Fruit fly (Drosophila melanogaster) whole organism, embryonic: Measurements from ENCODE around the gene CG17752.

Experiments used
- Bgb ChIP-seq: fragments of 200-800 bp; sonication (Bioruptor generic); IDR thresholded peaks from 2 replicates; pipeline ENCODE4 v1.3.6; 2022; ENCODE audit warnings: missing biosample characterization, missing genetic modification characterization; ENCODE audit not compliant: partially characterized antibody
- CG11456 ChIP-seq: fragments of 200-800 bp; sonication (Bioruptor generic); IDR thresholded peaks from 3 replicates; pipeline ENCODE4 v1.3.6; 2022; ENCODE audit warnings: missing biosample characterization, missing genetic modification characterization
- CG12071 ChIP-seq: fragments of 200-800 bp; sonication (Bioruptor generic); optimal IDR thresholded peaks from 3 replicates; lab custom pipeline; 2018; ENCODE audit warnings: missing biosample characterization, mild to moderate bottlenecking, missing genetic modification characterization
- CG14014 ChIP-seq: fragments of 200-800 bp; sonication (Bioruptor generic); IDR thresholded peaks from 2 replicates; pipeline ENCODE4 v1.3.6; 2022; ENCODE audit warnings: missing biosample characterization, missing genetic modification characterization
- CG14965 ChIP-seq: fragments of 200-800 bp; sonication (Bioruptor generic); optimal IDR thresholded peaks from 2 replicates; lab custom pipeline; 2016; ENCODE audit warnings: missing biosample characterization, missing genetic modification characterization, borderline replicate concordance
- CG15269 ChIP-seq: fragments of 200-800 bp; sonication (Bioruptor generic); optimal IDR thresholded peaks from 2 replicates; lab custom pipeline; 2018; ENCODE audit warnings: missing biosample characterization, mild to moderate bottlenecking, missing genetic modification characterization, moderate library complexity
- CG1603 ChIP-seq: fragments of 200-800 bp; sonication (Bioruptor generic); optimal IDR thresholded peaks from 2 replicates; lab custom pipeline; 2019; ENCODE audit warnings: missing biosample characterization, mild to moderate bottlenecking, missing genetic modification characterization, moderate library complexity
- CG16815 ChIP-seq: fragments of 200-800 bp; sonication (Bioruptor generic); optimal IDR thresholded peaks from 3 replicates; lab custom pipeline; 2017; ENCODE audit warnings: missing biosample characterization, mild to moderate bottlenecking, missing genetic modification characterization
- CG17361 ChIP-seq: fragments of 200-800 bp; sonication (Bioruptor generic); IDR thresholded peaks from 3 replicates; pipeline ENCODE4 v1.3.6; 2022; ENCODE audit warnings: missing biosample characterization, missing genetic modification characterization
- CG2202 ChIP-seq: fragments of 200-800 bp; sonication (Bioruptor generic); optimal IDR thresholded peaks from 2 replicates; lab custom pipeline; 2018; ENCODE audit warnings: missing biosample characterization, mild to moderate bottlenecking, missing genetic modification characterization
- CG2889 ChIP-seq: fragments of 200-800 bp; sonication (Bioruptor generic); IDR thresholded peaks from 3 replicates; pipeline ENCODE4 v1.3.6; 2022; ENCODE audit warnings: missing biosample characterization, missing genetic modification characterization
- CG3065 ChIP-seq: fragments of 200-800 bp; sonication (Bioruptor generic); optimal IDR thresholded peaks from 2 replicates; lab custom pipeline; 2016; ENCODE audit warnings: missing biosample characterization, missing genetic modification characterization
- CG34422 ChIP-seq: fragments of 200-800 bp; sonication (Bioruptor generic); IDR thresholded peaks from 3 replicates; pipeline ENCODE4 v1.3.6; 2022; ENCODE audit warnings: missing biosample characterization, missing genetic modification characterization
- CG4854 ChIP-seq: fragments of 200-800 bp; sonication (Bioruptor generic); optimal IDR thresholded peaks from 2 replicates; lab custom pipeline; 2016; ENCODE audit warnings: missing biosample characterization, missing genetic modification characterization, inconsistent platforms
- CG6654 ChIP-seq: fragments of 200-800 bp; sonication (Bioruptor generic); optimal IDR thresholded peaks from 2 replicates; lab custom pipeline; 2017; ENCODE audit warnings: missing biosample characterization, mild to moderate bottlenecking, missing genetic modification characterization
- Camta ChIP-seq: fragments of 200-800 bp; sonication (Bioruptor generic); optimal IDR thresholded peaks from 2 replicates; lab custom pipeline; 2016; ENCODE audit warnings: missing biosample characterization, missing genetic modification characterization
- Doc2 ChIP-seq: fragments of 200-800 bp; sonication (Bioruptor generic); IDR thresholded peaks from 2 replicates; pipeline ENCODE4 v1.3.6; 2022; ENCODE audit warnings: missing biosample characterization, missing genetic modification characterization
- E2f2 ChIP-seq: fragments of 200-800 bp; sonication (Bioruptor generic); IDR thresholded peaks from 2 replicates; pipeline ENCODE4 v1.3.6; 2022; ENCODE audit warnings: missing biosample characterization, missing genetic modification characterization
- Ets97D ChIP-seq: fragments of 200-800 bp; sonication (Bioruptor generic); optimal IDR thresholded peaks from 3 replicates; lab custom pipeline; 2016; ENCODE audit warnings: missing biosample characterization, missing genetic modification characterization
- Fer3 ChIP-seq: fragments of 200-800 bp; sonication (Bioruptor generic); optimal IDR thresholded peaks from 2 replicates; lab custom pipeline; 2018; ENCODE audit warnings: missing biosample characterization, mild to moderate bottlenecking, missing genetic modification characterization, moderate library complexity
- HLH54F ChIP-seq: fragments of 200-800 bp; sonication (Bioruptor generic); optimal IDR thresholded peaks from 3 replicates; lab custom pipeline; 2016; ENCODE audit warnings: missing biosample characterization, missing genetic modification characterization
- Hmx ChIP-seq: fragments of 200-800 bp; sonication (Bioruptor generic); optimal IDR thresholded peaks from 2 replicates; lab custom pipeline; 2016; ENCODE audit warnings: missing biosample characterization, missing genetic modification characterization
- Kr ChIP-seq: fragments of 200-800 bp; sonication (Bioruptor generic); optimal IDR thresholded peaks from 2 replicates; lab custom pipeline; 2017; ENCODE audit warnings: missing biosample characterization, mild to moderate bottlenecking, missing genetic modification characterization
- Lpt ChIP-seq: fragments of >200 bp; optimal IDR thresholded peaks from 2 replicates; lab custom pipeline; 2018; ENCODE audit warnings: missing biosample characterization, missing genetic modification characterization
- Nf-YB ChIP-seq: fragments of 200-800 bp; sonication (Bioruptor generic); optimal IDR thresholded peaks from 3 replicates; lab custom pipeline; 2019; ENCODE audit warnings: missing biosample characterization, mild to moderate bottlenecking, missing genetic modification characterization, moderate library complexity
- Opbp ChIP-seq: fragments of 200-800 bp; sonication (Bioruptor generic); IDR thresholded peaks from 3 replicates; pipeline ENCODE4 v1.3.6; 2022; ENCODE audit warnings: missing biosample characterization, missing genetic modification characterization; ENCODE audit not compliant: partially characterized antibody
- PHDP ChIP-seq: fragments of 200-800 bp; sonication (Bioruptor generic); optimal IDR thresholded peaks from 3 replicates; lab custom pipeline; 2018; ENCODE audit warnings: missing biosample characterization, mild to moderate bottlenecking, missing genetic modification characterization, moderate library complexity
- Ptx1 ChIP-seq: fragments of 200-800 bp; sonication (Bioruptor generic); IDR thresholded peaks from 2 replicates; pipeline ENCODE4 v1.3.6; 2022; ENCODE audit warnings: missing biosample characterization, missing genetic modification characterization
- Ravus ChIP-seq: fragments of 200-800 bp; sonication (Bioruptor generic); IDR thresholded peaks from 2 replicates; pipeline ENCODE4 v1.3.6; 2022; ENCODE audit warnings: missing biosample characterization, missing genetic modification characterization
- abd-A ChIP-seq: fragments of 200-800 bp; sonication (Bioruptor generic); optimal IDR thresholded peaks from 3 replicates; lab custom pipeline; 2019; ENCODE audit warnings: missing biosample characterization, mild to moderate bottlenecking, missing genetic modification characterization, moderate library complexity
- al ChIP-seq: fragments of 200-800 bp; sonication (Bioruptor generic); IDR thresholded peaks from 2 replicates; pipeline ENCODE4 v1.3.6; 2022; ENCODE audit warnings: missing biosample characterization, missing genetic modification characterization
- ato ChIP-seq: fragments of 200-800 bp; sonication (Bioruptor generic); IDR thresholded peaks from 2 replicates; pipeline ENCODE4 v1.3.6; 2022; ENCODE audit warnings: missing biosample characterization, missing genetic modification characterization; ENCODE audit not compliant: partially characterized antibody
- chinmo ChIP-seq: fragments of 200-800 bp; sonication (Bioruptor generic); IDR thresholded peaks from 4 replicates; pipeline ENCODE4 v1.3.6; 2022; ENCODE audit warnings: missing biosample characterization, missing genetic modification characterization; ENCODE audit not compliant: partially characterized antibody
- crc ChIP-seq: fragments of 200-800 bp; sonication (Bioruptor generic); optimal IDR thresholded peaks from 2 replicates; lab custom pipeline; 2016; ENCODE audit warnings: missing biosample characterization, missing genetic modification characterization
- dm ChIP-seq: fragments of 200-800 bp; sonication (Bioruptor generic); optimal IDR thresholded peaks from 3 replicates; lab custom pipeline; 2016; ENCODE audit warnings: missing biosample characterization, missing genetic modification characterization
- ewg ChIP-seq: fragments of 200-800 bp; sonication (Bioruptor generic); optimal IDR thresholded peaks from 3 replicates; lab custom pipeline; 2017; ENCODE audit warnings: mild to moderate bottlenecking, missing biosample characterization, missing genetic modification reagents, missing genetic modification characterization
- gt ChIP-seq: fragments of 200-800 bp; sonication (Bioruptor generic); IDR thresholded peaks from 2 replicates; pipeline ENCODE4 v1.3.6; 2022; ENCODE audit warnings: missing biosample characterization, missing genetic modification characterization
- luna ChIP-seq: fragments of 200-800 bp; sonication (Bioruptor generic); optimal IDR thresholded peaks from 2 replicates; lab custom pipeline; 2016; ENCODE audit warnings: missing biosample characterization, missing genetic modification characterization
- nerfin-2 ChIP-seq: fragments of 200-800 bp; sonication (Bioruptor generic); IDR thresholded peaks from 2 replicates; pipeline ENCODE4 v1.3.6; 2022; ENCODE audit warnings: missing biosample characterization, missing genetic modification characterization; ENCODE audit not compliant: partially characterized antibody
- salm ChIP-seq: fragments of 200-800 bp; sonication (Bioruptor generic); optimal IDR thresholded peaks from 2 replicates; lab custom pipeline; 2018; ENCODE audit warnings: missing biosample characterization, mild to moderate bottlenecking, missing genetic modification characterization
- sens-2 ChIP-seq: fragments of 200-800 bp; sonication (Bioruptor generic); IDR thresholded peaks from 2 replicates; pipeline ENCODE4 v1.3.6; 2022; ENCODE audit warnings: missing biosample characterization, missing genetic modification characterization
- seq ChIP-seq: fragments of 200-800 bp; sonication (Bioruptor generic); IDR thresholded peaks from 2 replicates; pipeline ENCODE4 v1.3.6; 2022; ENCODE audit warnings: missing biosample characterization, missing genetic modification characterization
- shn ChIP-seq: fragments of 200-800 bp; sonication (Bioruptor generic); optimal IDR thresholded peaks from 3 replicates; lab custom pipeline; 2016; ENCODE audit warnings: missing biosample characterization, missing genetic modification characterization
- slp2 ChIP-seq: fragments of 200-800 bp; sonication (Bioruptor generic); optimal IDR thresholded peaks from 2 replicates; lab custom pipeline; 2016; ENCODE audit warnings: missing biosample characterization, missing genetic modification characterization
- tin ChIP-seq: fragments of 200-800 bp; sonication (Bioruptor generic); optimal IDR thresholded peaks from 3 replicates; lab custom pipeline; 2016; ENCODE audit warnings: missing biosample characterization, missing genetic modification characterization
- unc-4 ChIP-seq: fragments of 200-800 bp; sonication (Bioruptor generic); IDR thresholded peaks from 2 replicates; pipeline ENCODE4 v1.3.6; 2022; ENCODE audit warnings: missing biosample characterization, missing genetic modification characterization; ENCODE audit not compliant: partially characterized antibody
- vfl ChIP-seq: fragments of 200-800 bp; sonication (Bioruptor generic); optimal IDR thresholded peaks from 2 replicates; lab custom pipeline; 2016; ENCODE audit warnings: missing biosample characterization, missing genetic modification characterization
- vnd ChIP-seq: fragments of 200-800 bp; sonication (Bioruptor generic); IDR thresholded peaks from 3 replicates; pipeline ENCODE4 v1.3.6; 2022; ENCODE audit warnings: missing biosample characterization, missing genetic modification characterization; ENCODE audit not compliant: partially characterized antibody
- zf30C ChIP-seq: fragments of 200-800 bp; sonication (Bioruptor generic); optimal IDR thresholded peaks from 3 replicates; lab custom pipeline; 2018; ENCODE audit warnings: missing biosample characterization, mild to moderate bottlenecking, missing genetic modification characterization

The CG17752 gene

DNA sequence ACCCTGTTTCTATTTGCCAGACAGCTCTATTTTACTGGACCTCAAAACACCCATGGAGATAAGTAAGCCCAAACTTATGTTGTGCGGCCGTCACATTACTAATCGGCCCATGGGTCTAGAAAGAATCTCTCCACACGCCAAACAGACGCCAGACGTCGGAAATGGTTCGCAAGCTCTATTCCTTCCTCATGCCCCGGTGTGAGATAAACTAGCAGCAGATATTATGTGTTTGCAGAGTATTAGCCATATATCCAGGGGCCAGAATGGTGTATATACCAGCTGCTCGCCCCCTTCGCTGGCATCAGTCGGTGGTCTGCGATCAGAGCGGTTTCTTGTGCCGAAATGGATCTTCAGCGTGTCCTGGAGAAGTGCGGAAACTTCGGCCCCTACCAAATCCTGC lies at the start of gene CG17752:
TSS of gene CG17752 (plus strand) at position 301 of the 400 bp plus-strand sequence.
- no peak for TF ChIP-seq CG6654 (GFP tag; lab: Kevin White, UChicago)
- TF ChIP-seq luna (GFP tag; lab: Kevin White, UChicago), result no peak
- TF ChIP-seq vnd (GFP tag; lab: Robert Waterston, UW), result no peak
- no peak for TF ChIP-seq CG11456 (GFP tag; lab: Robert Waterston, UW)
- TF ChIP-seq nerfin-2 (GFP tag; lab: Robert Waterston, UW), result no peak
- no peak for TF ChIP-seq CG12071
- no peak for TF ChIP-seq tin (GFP tag; lab: Kevin White, UChicago)
- no peak for TF ChIP-seq CG3065 (GFP tag; lab: Kevin White, UChicago)

DNA sequence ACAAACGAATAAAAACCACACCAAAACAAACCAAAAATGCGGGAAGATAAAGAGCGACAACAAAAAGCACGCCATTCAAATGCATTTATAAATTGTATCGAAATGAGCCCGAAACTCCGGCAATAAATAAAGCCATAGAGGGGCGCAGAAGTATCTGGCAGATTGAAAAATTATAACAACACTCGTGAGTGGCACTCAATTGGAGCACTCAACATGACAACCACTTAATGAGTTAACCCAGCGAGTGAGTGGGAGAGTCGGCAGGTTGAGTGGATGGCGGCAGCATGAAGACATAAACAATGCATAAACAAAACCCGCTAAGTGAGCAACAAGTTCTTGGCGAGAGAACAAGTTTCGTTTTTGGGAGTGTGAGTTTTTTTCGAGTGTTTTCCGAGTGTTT lies 41.3 kb upstream of the CG17752 start:
- TF ChIP-seq E2f2 (no peak), salm (tag; lab: Kevin White, UChicago) (peak; percentile 57), CG14014 (GFP tag; lab: Robert Waterston, UW) (no peak), dm (GFP tag; lab: Kevin White, UChicago) (no peak), slp2 (GFP tag; lab: Kevin White, UChicago) (no peak), vfl (GFP tag; lab: Kevin White, UChicago) (no peak), CG6654 (GFP tag; lab: Kevin White, UChicago) (no peak), CG2889 (GFP tag; lab: Robert Waterston, UW) (no peak), CG16815 (GFP tag; lab: Kevin White, UChicago) (no peak), ato (GFP tag; lab: Robert Waterston, UW) (0 out of 2 replicates have a peak, but pooled peaks have one; percentile 27), abd-A (tag; lab: Kevin White, UChicago) (peak; percentile 93), CG34422 (GFP tag; lab: Robert Waterston, UW) (no peak), Lpt (GFP tag; lab: Kevin White, UChicago) (no peak), zf30C (GFP tag; lab: Kevin White, UChicago) (no peak), chinmo (GFP tag; lab: Robert Waterston, UW) (peak; percentile 95; the same call in 3 of the 4 replicates), Opbp (GFP tag; lab: Robert Waterston, UW) (peak; percentile 34; the same call in 1 of the 3 replicates), al (GFP tag; lab: Robert Waterston, UW) (no peak), Fer3 (tag; lab: Kevin White, UChicago) (no peak), unc-4 (GFP tag; lab: Robert Waterston, UW) (peak; percentile 57), CG4854 (GFP tag; lab: Kevin White, UChicago) (no peak), Kr (GFP tag; lab: Kevin White, UChicago) (no peak), HLH54F (GFP tag; lab: Kevin White, UChicago) (no peak), crc (GFP tag; lab: Kevin White, UChicago) (no peak), PHDP (tag; lab: Kevin White, UChicago) (no peak), gt (no peak), Hmx (GFP tag; lab: Kevin White, UChicago) (no peak), seq (GFP tag; lab: Robert Waterston, UW) (no peak), CG17361 (no peak), Camta (GFP tag; lab: Kevin White, UChicago) (no peak), Bgb (GFP tag; lab: Robert Waterston, UW) (peak; percentile 64; the same call in 1 of the 2 replicates), Ptx1 (GFP tag; lab: Robert Waterston, UW) (no peak), Ets97D (GFP tag; lab: Kevin White, UChicago) (no peak), CG14965 (GFP tag; lab: Kevin White, UChicago) (no peak), Doc2 (GFP tag; lab: Robert Waterston, UW) (no peak), sens-2 (no peak), CG15269 (tag; lab: Kevin White, UChicago) (peak; percentile 86), CG1603 (tag; lab: Kevin White, UChicago) (no peak), Ravus (GFP tag; lab: Robert Waterston, UW) (no peak), CG2202 (tag; lab: Kevin White, UChicago) (no peak), Nf-YB (no peak), vnd (GFP tag; lab: Robert Waterston, UW) (no peak), shn (GFP tag; lab: Kevin White, UChicago) (no peak), ewg (no peak)
